Worm (Caenorhabditis elegans): ENCODE results near the gene phat-8.

ce11 chrII:12471138-12471855 lies at the start of gene phat-8, which contains the start of gene F15A4.5:
- TF ChIP-seq mep-1 (tag; optimal IDR thresholded peaks at IDR 0.05), result no peak
- no peak for TF ChIP-seq swsn-7 (tag; optimal IDR thresholded peaks at IDR 0.05)
- TF ChIP-seq lin-39 (tag; optimal IDR thresholded peaks at IDR 0.05), result no peak
